Worm (Caenorhabditis elegans): ENCODE measurements around the gene T09B9.5.

T09B9.5 gene

ce11 chrX:9743513-9743914, 34.1 kb upstream of the T09B9.5 start:
- TF ChIP-seq F49E8.2 (tag; optimal IDR thresholded peaks at IDR 0.05; ENCODE audit: insufficient read depth) (peak; percentile 49), dox-1 (GFP tag; IDR thresholded peaks at IDR 0.05) (peak; percentile 97), F52B5.7 (tag; optimal IDR thresholded peaks at IDR 0.05) (peak; percentile 98), B0261.1 (tag; optimal IDR thresholded peaks at IDR 0.05) (peak; percentile 100), B0035.1 (tag; optimal IDR thresholded peaks at IDR 0.05) (peak; percentile 85), Y67H2A.10 (GFP tag; conservative IDR thresholded peaks at IDR 0.05) (peak; percentile 80; the same call in 1 of the 2 replicates), mcd-1 (GFP tag; IDR thresholded peaks at IDR 0.05) (peak; percentile 84), C06A6.2 (GFP tag; conservative IDR thresholded peaks at IDR 0.05) (peak; percentile 87), F22D6.2 (tag; optimal IDR thresholded peaks at IDR 0.05) (peak; percentile 57), Y79H2A.3 (GFP tag; conservative IDR thresholded peaks at IDR 0.05) (peak; percentile 85), attf-3 (GFP tag; conservative IDR thresholded peaks at IDR 0.05) (peak; percentile 76), rpc-1 (optimal IDR thresholded peaks at IDR 0.05) (peak; percentile 99), rpc-1 (tag; optimal IDR thresholded peaks at IDR 0.05) (peak; percentile 99), madf-3 (GFP tag; IDR thresholded peaks at IDR 0.05) (peak; percentile 80), fkh-3 (tag; optimal IDR thresholded peaks at IDR 0.05) (peak; percentile 98), K12H6.12 (tag; optimal IDR thresholded peaks at IDR 0.05) (peak; percentile 86), bed-2 (GFP tag; IDR thresholded peaks at IDR 0.05) (peak; percentile 78), zfh-2 (GFP tag; conservative IDR thresholded peaks at IDR 0.05) (peak; percentile 86), F57C9.4 (tag; optimal IDR thresholded peaks at IDR 0.05) (peak; percentile 94), bed-1 (GFP tag; IDR thresholded peaks at IDR 0.05) (peak; percentile 96), ztf-26 (tag; optimal IDR thresholded peaks at IDR 0.05) (peak; percentile 95), hmg-20 (GFP tag; IDR thresholded peaks at IDR 0.05) (peak; percentile 93), tlf-1 (GFP tag; optimal IDR thresholded peaks at IDR 0.05) (peak; percentile 74), him-1 (tag; optimal IDR thresholded peaks at IDR 0.05) (peak; percentile 98), hlh-26 (GFP tag; conservative IDR thresholded peaks at IDR 0.05) (peak; percentile 52; the same call in 1 of the 2 replicates), nfyb-1 (GFP tag; IDR thresholded peaks at IDR 0.05) (peak; percentile 97), ztf-6 (GFP tag; IDR thresholded peaks at IDR 0.05) (peak; percentile 87), ztf-25 (GFP tag; IDR thresholded peaks at IDR 0.05) (peak; percentile 97), F23B12.7 (tag; optimal IDR thresholded peaks at IDR 0.05; ENCODE audit: insufficient read depth) (peak; percentile 94), aptf-3 (GFP tag; IDR thresholded peaks at IDR 0.05) (peak; percentile 98), rec-8 (tag; optimal IDR thresholded peaks at IDR 0.05) (peak; percentile 95 to 98), ztf-3 (GFP tag; optimal IDR thresholded peaks at IDR 0.05) (peak; percentile 55), akir-1 (GFP tag; optimal IDR thresholded peaks at IDR 0.05) (peak; percentile 84), Y53G8AR.9 (GFP tag; conservative IDR thresholded peaks at IDR 0.05) (peak; percentile 87), mxl-1 (tag; optimal IDR thresholded peaks at IDR 0.05) (peak; percentile 95), ztf-22 (GFP tag; optimal IDR thresholded peaks at IDR 0.05) (peak; percentile 96), attf-6 (GFP tag; IDR thresholded peaks at IDR 0.05) (peak; percentile 86), repo-1 (tag; optimal IDR thresholded peaks at IDR 0.05) (peak; percentile 95), tbp1 (GFP tag; optimal IDR thresholded peaks at IDR 0.05) (peak; percentile 98), lin-26 (GFP tag; IDR thresholded peaks at IDR 0.05) (peak; percentile 99), efl-1 (GFP tag; optimal IDR thresholded peaks at IDR 0.05) (peak; percentile 15), ceh-100 (GFP tag; IDR thresholded peaks at IDR 0.05) (peak; percentile 80), lin-54 (GFP tag; optimal IDR thresholded peaks at IDR 0.05) (peak; percentile 79), ets-4 (GFP tag; optimal IDR thresholded peaks at IDR 0.05) (peak; percentile 91), sdz-38 (tag; optimal IDR thresholded peaks at IDR 0.05) (peak; percentile 74), nhr-90 (tag; optimal IDR thresholded peaks at IDR 0.05) (peak; percentile 97), mel-28 (tag; optimal IDR thresholded peaks at IDR 0.05; ENCODE audit: borderline replicate concordance) (peak; percentile 82), unc-130 (GFP tag; optimal IDR thresholded peaks at IDR 0.05) (peak; percentile 87), ceh-58 (GFP tag; IDR thresholded peaks at IDR 0.05) (peak; percentile 96; the same call in 1 of the 2 replicates)

All from whole organism, young adult.